Fruit fly (Drosophila melanogaster): Measurements from ENCODE around the gene CG45491.
"Not testable (repeated sequence)": the region's sequence is repeated elsewhere in the genome, so short reads cannot be mapped to it uniquely, and the experiment has no call there.

Gene CG45491

DNA sequence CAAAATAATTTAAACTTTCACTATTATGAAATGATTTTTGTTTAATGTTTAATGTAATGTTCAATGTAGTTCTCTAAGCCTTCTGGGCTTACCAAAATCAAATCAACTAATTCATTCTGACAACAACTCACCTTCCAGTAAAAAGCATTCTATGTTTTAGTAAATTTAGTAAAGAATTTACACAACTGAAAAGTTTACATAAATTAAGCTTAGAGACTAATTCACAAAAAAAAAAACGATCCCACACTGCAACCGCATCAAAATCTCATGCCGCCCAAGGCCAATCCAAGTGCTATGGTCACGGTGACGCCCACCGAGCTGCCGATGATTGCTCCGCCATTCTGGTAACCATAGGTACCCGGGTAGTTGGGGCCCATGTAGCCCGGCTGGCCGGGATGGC, at the start of gene CG45491:
Gene CG45491, minus strand, starts transcription at position 101 of the 400 bp plus-strand sequence.
- not testable (repeated sequence) for TF ChIP-seq Sin3A, psq, insv (optimal IDR thresholded peaks at IDR 0.05)

DNA sequence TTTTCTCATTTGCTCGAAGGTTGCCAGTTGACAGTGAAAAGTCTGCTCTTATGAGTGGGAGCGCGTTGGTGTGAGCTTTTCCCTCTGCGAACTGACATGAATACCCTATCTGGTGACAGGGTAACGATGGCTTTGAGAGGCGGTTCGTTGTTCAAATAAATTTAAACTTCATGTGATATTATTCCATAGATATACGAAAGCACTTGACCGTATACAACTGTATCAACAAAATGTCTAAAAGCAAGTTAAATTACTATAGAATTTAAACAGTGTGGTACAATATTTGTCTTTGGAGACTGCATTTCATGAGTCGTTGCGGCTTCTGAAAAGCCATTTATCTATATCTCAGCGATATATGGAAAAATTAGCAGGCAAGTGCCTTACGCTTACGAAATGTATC, 25.4 kb upstream of the CG45491 start:
- TF ChIP-seq psq (optimal IDR thresholded peaks at IDR 0.05): no peak
- no peak for TF ChIP-seq h (optimal IDR thresholded peaks at IDR 0.05)
- TF ChIP-seq Myc (optimal IDR thresholded peaks at IDR 0.05): no peak
- no peak for TF ChIP-seq ttk (optimal IDR thresholded peaks at IDR 0.05)
- TF ChIP-seq insv (optimal IDR thresholded peaks at IDR 0.05): no peak
- no peak for TF ChIP-seq Sin3A (optimal IDR thresholded peaks at IDR 0.05)

DNA sequence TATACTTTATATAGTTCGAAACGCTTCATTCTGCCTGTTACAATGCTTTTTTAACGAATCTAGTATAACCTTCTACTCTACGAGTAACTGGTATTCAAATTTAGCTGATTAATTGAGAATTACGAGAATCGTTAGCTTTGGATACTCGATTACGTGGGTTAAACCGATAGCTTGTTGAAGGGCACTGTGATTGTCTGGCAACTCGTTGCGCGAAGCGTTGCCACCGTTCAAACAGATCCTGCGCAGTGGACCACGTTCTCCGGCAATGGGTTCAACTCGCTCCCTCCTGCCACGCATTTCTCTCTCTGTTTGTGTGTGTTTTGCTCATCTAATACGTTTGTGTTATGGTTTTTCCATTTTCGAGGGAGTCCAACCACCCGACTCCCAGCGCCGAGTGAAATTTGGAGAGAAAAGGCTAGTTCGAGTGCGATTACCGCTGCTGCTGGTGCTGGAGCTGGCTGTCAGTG, 22.1 kb upstream of the CG45491 start, which contains the start of gene Nep3:
Gene Nep3, plus strand, starts transcription at position 417 of the 467 bp plus-strand sequence.
- TF ChIP-seq ttk (optimal IDR thresholded peaks at IDR 0.05) (no peak), h (optimal IDR thresholded peaks at IDR 0.05) (no peak), Sin3A (optimal IDR thresholded peaks at IDR 0.05) (no peak), Myc (optimal IDR thresholded peaks at IDR 0.05) (no peak), psq (optimal IDR thresholded peaks at IDR 0.05) (no peak), insv (optimal IDR thresholded peaks at IDR 0.05) (no peak)

DNA sequence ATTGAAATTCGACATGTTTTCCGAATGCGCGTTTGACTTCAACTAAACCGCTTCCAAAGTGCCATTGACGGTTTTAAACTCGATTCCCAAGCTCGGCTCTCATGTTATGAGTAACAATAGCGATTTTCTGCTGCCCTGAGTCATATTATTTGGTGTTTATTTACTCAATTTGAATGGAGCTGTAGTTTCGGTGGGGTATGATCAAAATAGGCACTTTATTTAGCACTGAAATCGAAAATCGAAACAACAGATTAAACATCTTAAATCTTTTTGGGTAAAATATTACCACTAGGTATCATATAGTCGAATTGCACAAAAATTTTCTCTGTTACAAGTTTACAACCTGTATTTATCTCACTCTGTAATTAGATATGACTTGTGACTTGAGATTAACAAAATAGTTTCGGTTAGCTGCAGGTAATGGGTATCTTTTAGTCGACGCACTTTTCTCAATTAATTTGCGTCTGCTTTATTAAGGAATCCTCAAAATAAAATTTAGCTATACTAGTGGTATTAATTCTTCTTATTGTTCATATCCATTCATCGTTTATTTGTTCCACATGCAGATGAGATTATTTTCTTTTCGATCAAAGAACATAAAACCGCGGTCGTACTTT, 20.7 kb upstream of the CG45491 start, which contains the start of gene CG12655:
Gene CG12655, minus strand, starts transcription at position 51 of the 617 bp plus-strand sequence.
- TF ChIP-seq Sin3A (optimal IDR thresholded peaks at IDR 0.05): no peak
- no peak for TF ChIP-seq insv (optimal IDR thresholded peaks at IDR 0.05)
- no peak for TF ChIP-seq Myc (optimal IDR thresholded peaks at IDR 0.05)
- TF ChIP-seq psq (optimal IDR thresholded peaks at IDR 0.05): no peak
- no peak for TF ChIP-seq ttk (optimal IDR thresholded peaks at IDR 0.05)
- no peak for TF ChIP-seq h (optimal IDR thresholded peaks at IDR 0.05)

DNA sequence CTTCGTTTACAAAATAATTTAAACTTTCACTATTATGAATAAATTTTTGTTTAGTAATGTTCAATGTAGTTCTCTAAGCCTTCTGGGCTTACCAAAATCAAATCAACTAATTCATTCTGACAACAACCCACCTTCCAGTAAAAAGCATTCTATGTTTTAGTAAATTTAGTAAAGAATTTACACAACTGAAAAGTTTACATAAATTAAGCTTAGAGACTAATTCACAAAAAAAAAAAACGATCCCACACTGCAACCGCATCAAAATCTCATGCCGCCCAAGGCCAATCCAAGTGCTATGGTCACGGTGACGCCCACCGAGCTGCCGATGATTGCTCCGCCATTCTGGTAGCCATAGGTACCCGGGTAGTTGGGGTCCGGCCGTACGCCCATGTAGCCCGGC, 19.4 kb upstream of the CG45491 start, which contains the start of gene CG43784:
Gene CG43784, minus strand, starts transcription at position 101 of the 400 bp plus-strand sequence.
- TF ChIP-seq h, psq, ttk (optimal IDR thresholded peaks at IDR 0.05): not testable (repeated sequence)

DNA sequence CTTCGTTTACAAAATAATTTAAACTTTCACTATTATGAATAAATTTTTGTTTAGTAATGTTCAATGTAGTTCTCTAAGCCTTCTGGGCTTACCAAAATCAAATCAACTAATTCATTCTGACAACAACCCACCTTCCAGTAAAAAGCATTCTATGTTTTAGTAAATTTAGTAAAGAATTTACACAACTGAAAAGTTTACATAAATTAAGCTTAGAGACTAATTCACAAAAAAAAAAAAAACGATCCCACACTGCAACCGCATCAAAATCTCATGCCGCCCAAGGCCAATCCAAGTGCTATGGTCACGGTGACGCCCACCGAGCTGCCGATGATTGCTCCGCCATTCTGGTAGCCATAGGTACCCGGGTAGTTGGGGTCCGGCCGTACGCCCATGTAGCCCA, 14.7 kb upstream of the CG45491 start, which contains the start of gene CG45494:
Gene CG45494, minus strand, starts transcription at position 101 of the 400 bp plus-strand sequence.
- not testable (repeated sequence) for TF ChIP-seq insv, Myc, Sin3A (optimal IDR thresholded peaks at IDR 0.05)

DNA sequence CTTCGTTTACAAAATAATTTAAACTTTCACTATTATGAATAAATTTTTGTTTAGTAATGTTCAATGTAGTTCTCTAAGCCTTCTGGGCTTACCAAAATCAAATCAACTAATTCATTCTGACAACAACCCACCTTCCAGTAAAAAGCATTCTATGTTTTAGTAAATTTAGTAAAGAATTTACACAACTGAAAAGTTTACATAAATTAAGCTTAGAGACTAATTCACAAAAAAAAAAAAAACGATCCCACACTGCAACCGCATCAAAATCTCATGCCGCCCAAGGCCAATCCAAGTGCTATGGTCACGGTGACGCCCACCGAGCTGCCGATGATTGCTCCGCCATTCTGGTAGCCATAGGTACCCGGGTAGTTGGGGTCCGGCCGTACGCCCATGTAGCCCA, 10.0 kb upstream of the CG45491 start, which contains the start of gene CG45493:
Gene CG45493, minus strand, starts transcription at position 101 of the 400 bp plus-strand sequence.
- not testable (repeated sequence) for TF ChIP-seq insv, h, ttk (optimal IDR thresholded peaks at IDR 0.05)

DNA sequence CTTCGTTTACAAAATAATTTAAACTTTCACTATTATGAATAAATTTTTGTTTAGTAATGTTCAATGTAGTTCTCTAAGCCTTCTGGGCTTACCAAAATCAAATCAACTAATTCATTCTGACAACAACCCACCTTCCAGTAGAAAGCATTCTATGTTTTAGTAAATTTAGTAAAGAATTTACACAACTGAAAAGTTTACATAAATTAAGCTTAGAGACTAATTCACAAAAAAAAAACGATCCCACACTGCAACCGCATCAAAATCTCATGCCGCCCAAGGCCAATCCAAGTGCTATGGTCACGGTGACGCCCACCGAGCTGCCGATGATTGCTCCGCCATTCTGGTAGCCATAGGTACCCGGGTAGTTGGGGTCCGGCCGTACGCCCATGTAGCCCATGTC, 5.3 kb upstream of the CG45491 start, which contains the start of gene CG45492:
Gene CG45492, minus strand, starts transcription at position 101 of the 400 bp plus-strand sequence.
- TF ChIP-seq h, insv, psq (optimal IDR thresholded peaks at IDR 0.05): not testable (repeated sequence)

DNA sequence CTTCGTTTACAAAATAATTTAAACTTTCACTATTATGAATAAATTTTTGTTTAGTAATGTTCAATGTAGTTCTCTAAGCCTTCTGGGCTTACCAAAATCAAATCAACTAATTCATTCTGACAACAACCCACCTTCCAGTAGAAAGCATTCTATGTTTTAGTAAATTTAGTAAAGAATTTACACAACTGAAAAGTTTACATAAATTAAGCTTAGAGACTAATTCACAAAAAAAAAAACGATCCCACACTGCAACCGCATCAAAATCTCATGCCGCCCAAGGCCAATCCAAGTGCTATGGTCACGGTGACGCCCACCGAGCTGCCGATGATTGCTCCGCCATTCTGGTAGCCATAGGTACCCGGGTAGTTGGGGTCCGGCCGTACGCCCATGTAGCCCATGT, 4.6 kb downstream of the CG45491 start, which contains the start of gene CG45490:
Gene CG45490, minus strand, starts transcription at position 101 of the 400 bp plus-strand sequence.
- not testable (repeated sequence) for TF ChIP-seq psq, Sin3A, insv (optimal IDR thresholded peaks at IDR 0.05)

DNA sequence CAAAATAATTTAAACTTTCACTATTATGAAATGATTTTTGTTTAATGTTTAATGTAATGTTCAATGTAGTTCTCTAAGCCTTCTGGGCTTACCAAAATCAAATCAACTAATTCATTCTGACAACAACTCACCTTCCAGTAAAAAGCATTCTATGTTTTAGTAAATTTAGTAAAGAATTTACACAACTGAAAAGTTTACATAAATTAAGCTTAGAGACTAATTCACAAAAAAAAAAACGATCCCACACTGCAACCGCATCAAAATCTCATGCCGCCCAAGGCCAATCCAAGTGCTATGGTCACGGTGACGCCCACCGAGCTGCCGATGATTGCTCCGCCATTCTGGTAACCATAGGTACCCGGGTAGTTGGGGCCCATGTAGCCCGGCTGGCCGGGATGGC, 9.7 kb downstream of the CG45491 start, which contains the start of gene CG45489:
Gene CG45489, minus strand, starts transcription at position 101 of the 400 bp plus-strand sequence.
- not testable (repeated sequence) for TF ChIP-seq insv, psq, Sin3A (optimal IDR thresholded peaks at IDR 0.05)

DNA sequence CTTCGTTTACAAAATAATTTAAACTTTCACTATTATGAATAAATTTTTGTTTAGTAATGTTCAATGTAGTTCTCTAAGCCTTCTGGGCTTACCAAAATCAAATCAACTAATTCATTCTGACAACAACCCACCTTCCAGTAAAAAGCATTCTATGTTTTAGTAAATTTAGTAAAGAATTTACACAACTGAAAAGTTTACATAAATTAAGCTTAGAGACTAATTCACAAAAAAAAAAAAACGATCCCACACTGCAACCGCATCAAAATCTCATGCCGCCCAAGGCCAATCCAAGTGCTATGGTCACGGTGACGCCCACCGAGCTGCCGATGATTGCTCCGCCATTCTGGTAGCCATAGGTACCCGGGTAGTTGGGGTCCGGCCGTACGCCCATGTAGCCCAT, 18.5 kb downstream of the CG45491 start, which contains the start of gene CG45488:
Gene CG45488, minus strand, starts transcription at position 101 of the 400 bp plus-strand sequence.
- TF ChIP-seq h, Myc, insv (optimal IDR thresholded peaks at IDR 0.05): not testable (repeated sequence)

DNA sequence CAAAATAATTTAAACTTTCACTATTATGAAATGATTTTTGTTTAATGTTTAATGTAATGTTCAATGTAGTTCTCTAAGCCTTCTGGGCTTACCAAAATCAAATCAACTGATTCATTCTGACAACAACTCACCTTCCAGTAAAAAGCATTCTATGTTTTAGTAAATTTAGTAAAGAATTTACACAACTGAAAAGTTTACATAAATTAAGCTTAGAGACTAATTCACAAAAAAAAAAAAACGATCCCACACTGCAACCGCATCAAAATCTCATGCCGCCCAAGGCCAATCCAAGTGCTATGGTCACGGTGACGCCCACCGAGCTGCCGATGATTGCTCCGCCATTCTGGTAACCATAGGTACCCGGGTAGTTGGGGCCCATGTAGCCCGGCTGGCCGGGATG, 23.6 kb downstream of the CG45491 start, which contains the start of gene CG45487:
Gene CG45487, minus strand, starts transcription at position 101 of the 400 bp plus-strand sequence.
- not testable (repeated sequence) for TF ChIP-seq Sin3A, ttk, insv (optimal IDR thresholded peaks at IDR 0.05)

DNA sequence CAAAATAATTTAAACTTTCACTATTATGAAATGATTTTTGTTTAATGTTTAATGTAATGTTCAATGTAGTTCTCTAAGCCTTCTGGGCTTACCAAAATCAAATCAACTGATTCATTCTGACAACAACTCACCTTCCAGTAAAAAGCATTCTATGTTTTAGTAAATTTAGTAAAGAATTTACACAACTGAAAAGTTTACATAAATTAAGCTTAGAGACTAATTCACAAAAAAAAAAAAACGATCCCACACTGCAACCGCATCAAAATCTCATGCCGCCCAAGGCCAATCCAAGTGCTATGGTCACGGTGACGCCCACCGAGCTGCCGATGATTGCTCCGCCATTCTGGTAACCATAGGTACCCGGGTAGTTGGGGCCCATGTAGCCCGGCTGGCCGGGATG, 28.8 kb downstream of the CG45491 start, which contains the start of gene CG45486:
Gene CG45486, minus strand, starts transcription at position 101 of the 400 bp plus-strand sequence.
- TF ChIP-seq insv, ttk, Myc (optimal IDR thresholded peaks at IDR 0.05): not testable (repeated sequence)
